Worm (Caenorhabditis elegans): ENCODE measurements around the gene F10E9.1.

ce11 chrIII:8331211-8331610, 8.2 kb downstream of the F10E9.1 start, which contains the start of gene iglr-2:
- TF ChIP-seq nhr-2 (tag; optimal IDR thresholded peaks at IDR 0.05) = no peak
- TF ChIP-seq ham-2 (GFP tag; optimal IDR thresholded peaks at IDR 0.05) = no peak
- no peak for TF ChIP-seq unc-39 (tag; optimal IDR thresholded peaks at IDR 0.05)
- no peak for TF ChIP-seq nhr-12 (tag; optimal IDR thresholded peaks at IDR 0.05)
- TF ChIP-seq bed-3 (GFP tag; optimal IDR thresholded peaks at IDR 0.05) = no peak
- TF ChIP-seq mep-1 (tag; optimal IDR thresholded peaks at IDR 0.05) = no peak
- no peak for TF ChIP-seq nhr-76 (tag; optimal IDR thresholded peaks at IDR 0.05)
- no peak for TF ChIP-seq cnd-1 (tag; optimal IDR thresholded peaks at IDR 0.05)
- TF ChIP-seq sptf-1 (tag; optimal IDR thresholded peaks at IDR 0.05) = no peak
- TF ChIP-seq drap-1 (GFP tag; optimal IDR thresholded peaks at IDR 0.05) = no peak
- TF ChIP-seq ces-1 (GFP tag; optimal IDR thresholded peaks at IDR 0.05) = no peak
- TF ChIP-seq nhr-28 (tag; optimal IDR thresholded peaks at IDR 0.05) = no peak
- TF ChIP-seq unc-62 (GFP tag; optimal IDR thresholded peaks at IDR 0.05) = no peak
- TF ChIP-seq pha-4 (tag; optimal IDR thresholded peaks at IDR 0.05) = no peak
